Worm (Caenorhabditis elegans) whole organism, L1 larva: ENCODE data around the gene dhhc-8.

Experiments
- C04F5.9 ChIP-seq: sonication (generic microtip); optimal IDR thresholded peaks from 2 replicates; lab custom pipeline; 2016; ENCODE audit warnings: missing genetic modification characterization, missing compliant biosample characterization
- C34B4.2 ChIP-seq: sonication (generic microtip); optimal IDR thresholded peaks from 2 replicates; lab custom pipeline; 2017; ENCODE audit warnings: mild to moderate bottlenecking, missing genetic modification characterization, missing compliant biosample characterization
- F16B12.6 ChIP-seq: fragments of 150-350 bp; optimal IDR thresholded peaks from 2 replicates; lab custom pipeline; 2014; ENCODE audit warnings: missing biosample characterization, missing genetic modification characterization
- Y116A8C.19 ChIP-seq: sonication (generic microtip); optimal IDR thresholded peaks from 2 replicates; lab custom pipeline; 2016; ENCODE audit warnings: missing compliant biosample characterization, missing genetic modification characterization, borderline replicate concordance
- aly-2 ChIP-seq: fragments of 150-350 bp; optimal IDR thresholded peaks from 2 replicates; lab custom pipeline; 2014; ENCODE audit warnings: missing biosample characterization, missing genetic modification characterization
- blmp-1 ChIP-seq: fragments of 150-350 bp; optimal IDR thresholded peaks from 2 replicates; lab custom pipeline; 2014; ENCODE audit warnings: missing biosample characterization, missing genetic modification characterization
- ceh-88 ChIP-seq: fragments of 200-800 bp; sonication (Bioruptor generic); IDR thresholded peaks from 2 replicates; pipeline ENCODE4 v1.3.6; 2022; ENCODE audit warnings: missing genetic modification characterization, missing compliant biosample characterization
- ceh-90 ChIP-seq: sonication (generic microtip); optimal IDR thresholded peaks from 2 replicates; lab custom pipeline; 2016; ENCODE audit warnings: missing genetic modification characterization, missing compliant biosample characterization
- egl-13 ChIP-seq: sonication (generic microtip); optimal IDR thresholded peaks from 2 replicates; lab custom pipeline; 2016; ENCODE audit warnings: missing genotype, missing genetic modification reagents, missing genetic modification characterization, missing compliant biosample characterization
- elt-2 ChIP-seq: sonication (generic microtip); optimal IDR thresholded peaks from 2 replicates; lab custom pipeline; 2016; ENCODE audit warnings: missing genetic modification characterization, mild to moderate bottlenecking, inconsistent platforms, missing compliant biosample characterization, missing genetic modification reagents
- elt-3 ChIP-seq, 6 experiments: fragments of 150-350 bp in 1 of 6; sonication (generic microtip); optimal IDR thresholded peaks; 2 replicates each; lab custom pipeline; 2017 to 2018; ENCODE audit warnings: missing biosample characterization in 6 of 6, missing genetic modification characterization in 6 of 6, inconsistent platforms in 1 of 6
- ets-5 ChIP-seq: fragments of 200-800 bp; sonication (Bioruptor generic); IDR thresholded peaks from 2 replicates; pipeline ENCODE4 v1.3.6; 2022; ENCODE audit warnings: missing genetic modification characterization, missing compliant biosample characterization
- fkh-10 ChIP-seq: sonication (generic microtip); optimal IDR thresholded peaks from 2 replicates; lab custom pipeline; 2017; ENCODE audit warnings: missing biosample characterization, missing genetic modification reagents, missing genetic modification characterization
- fkh-4 ChIP-seq: sonication (generic microtip); optimal IDR thresholded peaks from 2 replicates; lab custom pipeline; 2016; ENCODE audit warnings: missing compliant biosample characterization, missing genetic modification characterization, borderline replicate concordance
- fkh-8 ChIP-seq: sonication (generic microtip); optimal IDR thresholded peaks from 2 replicates; lab custom pipeline; 2016; ENCODE audit warnings: mild to moderate bottlenecking, missing genetic modification characterization, missing compliant biosample characterization
- fos-1 ChIP-seq: fragments of 150-350 bp; optimal IDR thresholded peaks from 2 replicates; lab custom pipeline; 2014; ENCODE audit warnings: missing biosample characterization, missing genetic modification characterization
- grh-1 ChIP-seq: fragments of 200-800 bp; sonication (Bioruptor generic); IDR thresholded peaks from 2 replicates; pipeline ENCODE4 v1.3.6; 2022; ENCODE audit warnings: missing genetic modification reagents, missing genetic modification characterization, missing compliant biosample characterization
- hlh-17 ChIP-seq: fragments of 200-800 bp; sonication (Bioruptor generic); optimal IDR thresholded peaks from 2 replicates; lab custom pipeline; 2018; ENCODE audit warnings: missing genetic modification characterization, mild to moderate bottlenecking, missing compliant biosample characterization, moderate library complexity, borderline replicate concordance
- hlh-4 ChIP-seq: sonication (generic microtip); optimal IDR thresholded peaks from 2 replicates; lab custom pipeline; 2016; ENCODE audit warnings: mild to moderate bottlenecking, missing genetic modification characterization, missing compliant biosample characterization
- hpl-2 ChIP-seq: fragments of 150-350 bp; optimal IDR thresholded peaks from 2 replicates; lab custom pipeline; 2014; ENCODE audit warnings: missing biosample characterization, missing genetic modification reagents, missing genetic modification characterization
- irx-1 ChIP-seq: sonication (generic microtip); optimal IDR thresholded peaks from 2 replicates; lab custom pipeline; 2016; ENCODE audit warnings: missing genetic modification characterization, missing compliant biosample characterization
- isw-1 ChIP-seq: fragments of 200-800 bp; sonication (Bioruptor generic); IDR thresholded peaks from 2 replicates; pipeline ENCODE4 v1.3.6; 2022; ENCODE audit warnings: missing genetic modification characterization, missing compliant biosample characterization
- lin-13 ChIP-seq: fragments of 150-350 bp; optimal IDR thresholded peaks from 2 replicates; lab custom pipeline; 2014; ENCODE audit warnings: missing biosample characterization, missing genetic modification reagents, missing genetic modification characterization
- lin-14 ChIP-seq: fragments of 200-800 bp; sonication (Bioruptor generic); optimal IDR thresholded peaks from 2 replicates; lab custom pipeline; 2018; ENCODE audit warnings: mild to moderate bottlenecking, missing genetic modification characterization, moderate library complexity, missing compliant biosample characterization
- lin-15B ChIP-seq: fragments of 150-350 bp; sonication (generic microtip); optimal IDR thresholded peaks from 3 replicates; lab custom pipeline; 2014; ENCODE audit warnings: missing biosample characterization, missing genetic modification characterization
- lin-35 ChIP-seq, 2 experiments: fragments of 150-350 bp; optimal IDR thresholded peaks; 2 replicates each; lab custom pipeline; 2014; ENCODE audit warnings: missing biosample characterization in 2 of 2, missing genetic modification characterization in 2 of 2, missing genetic modification reagents in 2 of 2
- lin-39 ChIP-seq: fragments of 150-350 bp; optimal IDR thresholded peaks from 2 replicates; lab custom pipeline; 2014; ENCODE audit warnings: missing biosample characterization, missing genetic modification reagents, missing genetic modification characterization
- mab-9 ChIP-seq: fragments of 200-800 bp; sonication (Bioruptor generic); IDR thresholded peaks from 2 replicates; pipeline ENCODE4 v1.3.6; 2022; ENCODE audit warnings: missing genetic modification reagents, missing genetic modification characterization, missing compliant biosample characterization
- mdl-1 ChIP-seq, 2 experiments: fragments of 150-350 bp; optimal IDR thresholded peaks; 2 replicates each; lab custom pipeline; 2014 to 2017; ENCODE audit warnings: missing biosample characterization in 2 of 2, missing genetic modification characterization in 2 of 2, inconsistent platforms in 1 of 2
- mep-1 ChIP-seq: fragments of 150-350 bp; optimal IDR thresholded peaks from 2 replicates; lab custom pipeline; 2014; ENCODE audit warnings: missing biosample characterization, missing genetic modification characterization
- nhr-11 ChIP-seq: fragments of 150-350 bp; optimal IDR thresholded peaks from 2 replicates; lab custom pipeline; 2014; ENCODE audit warnings: missing biosample characterization, missing genetic modification characterization
- nhr-12 ChIP-seq: sonication (generic microtip); optimal IDR thresholded peaks from 2 replicates; lab custom pipeline; 2017; ENCODE audit warnings: missing biosample characterization, missing genetic modification characterization
- nhr-19 ChIP-seq: fragments of 200-800 bp; sonication (Bioruptor generic); conservative IDR thresholded peaks from 2 replicates; pipeline ENCODE4 v1.3.6; 2022; ENCODE audit warnings: missing genetic modification characterization, missing compliant biosample characterization
- nhr-28 ChIP-seq: fragments of 150-350 bp; optimal IDR thresholded peaks from 2 replicates; lab custom pipeline; 2014; ENCODE audit warnings: missing biosample characterization, missing genetic modification characterization
- nhr-76 ChIP-seq: sonication (generic microtip); optimal IDR thresholded peaks from 2 replicates; lab custom pipeline; 2017; ENCODE audit warnings: missing biosample characterization, missing genetic modification characterization
- nhr-84 ChIP-seq: sonication (generic microtip); optimal IDR thresholded peaks from 2 replicates; lab custom pipeline; 2017; ENCODE audit warnings: missing biosample characterization, missing genetic modification characterization
- nhr-90 ChIP-seq: sonication (generic microtip); optimal IDR thresholded peaks from 2 replicates; lab custom pipeline; 2016; ENCODE audit warnings: mild to moderate bottlenecking, missing genetic modification characterization, missing compliant biosample characterization; ENCODE audit not compliant: poor library complexity
- pag-3 ChIP-seq: sonication (generic microtip); optimal IDR thresholded peaks from 2 replicates; lab custom pipeline; 2017; ENCODE audit warnings: missing genetic modification characterization, mild to moderate bottlenecking, missing compliant biosample characterization, antibody characterized with exemption, borderline replicate concordance; ENCODE audit not compliant: insufficient read depth
- pax-3 ChIP-seq: fragments of 200-800 bp; sonication (Bioruptor generic); optimal IDR thresholded peaks from 2 replicates; lab custom pipeline; 2018; ENCODE audit warnings: mild to moderate bottlenecking, missing genetic modification characterization, moderate library complexity, missing compliant biosample characterization
- pqm-1 ChIP-seq: sonication (generic microtip); optimal IDR thresholded peaks from 3 replicates; lab custom pipeline; 2017; ENCODE audit warnings: missing biosample characterization, missing genetic modification characterization
- snu-23 ChIP-seq: sonication (generic microtip); optimal IDR thresholded peaks from 2 replicates; lab custom pipeline; 2016; ENCODE audit warnings: missing genetic modification characterization, missing compliant biosample characterization
- sptf-1 ChIP-seq: fragments of 150-350 bp; optimal IDR thresholded peaks from 2 replicates; lab custom pipeline; 2014; ENCODE audit warnings: missing biosample characterization, missing genetic modification characterization
- swsn-7 ChIP-seq: sonication (generic microtip); optimal IDR thresholded peaks from 2 replicates; lab custom pipeline; 2016; ENCODE audit warnings: missing genetic modification characterization, missing compliant biosample characterization
- tlp-1 ChIP-seq: fragments of 150-350 bp; optimal IDR thresholded peaks from 2 replicates; lab custom pipeline; 2014; ENCODE audit warnings: missing biosample characterization, missing genetic modification characterization
- unc-30 ChIP-seq: sonication (generic microtip); optimal IDR thresholded peaks from 2 replicates; lab custom pipeline; 2017; ENCODE audit warnings: missing biosample characterization, missing genetic modification characterization
- unc-86 ChIP-seq: sonication (generic microtip); optimal IDR thresholded peaks from 2 replicates; lab custom pipeline; 2016; ENCODE audit warnings: missing genetic modification characterization, missing compliant biosample characterization
- vab-15 ChIP-seq: sonication (generic microtip); optimal IDR thresholded peaks from 2 replicates; lab custom pipeline; 2017; ENCODE audit warnings: missing genotype, mild to moderate bottlenecking, missing genetic modification characterization, missing compliant biosample characterization
- ztf-11 ChIP-seq, 2 experiments: sonication (generic microtip); optimal IDR thresholded peaks; 2 replicates each; lab custom pipeline; 2016 to 2017; ENCODE audit warnings: missing genetic modification characterization in 2 of 2, missing biosample characterization in 1 of 2, missing compliant biosample characterization in 1 of 2

The dhhc-8 gene

ce11 chrIII:13062414-13062965 lies 44.9 kb upstream of the dhhc-8 start (continued):
- no peak for TF ChIP-seq sptf-1 (tag; lab: Kevin White, UChicago)
- peak; percentile 99 for TF ChIP-seq lin-14 (GFP tag; lab: Kevin White, UChicago)
- peak; percentile 10 for TF ChIP-seq nhr-28 (tag; lab: Kevin White, UChicago)
- no peak for TF ChIP-seq ceh-90
- peak; percentile 79 for TF ChIP-seq isw-1 (GFP tag; lab: Robert Waterston, UW)
- peak; percentile 81 for TF ChIP-seq nhr-11
- TF ChIP-seq fkh-10 (GFP tag; lab: Kevin White, UChicago): peak; percentile 97
- TF ChIP-seq F16B12.6 (tag; lab: Kevin White, UChicago): peak; percentile 11
- no peak for TF ChIP-seq lin-15B (tag; lab: Kevin White, UChicago)
- TF ChIP-seq lin-13 (GFP tag; lab: Kevin White, UChicago): peak; percentile 85
- peak; percentile 67 to 85 for TF ChIP-seq lin-35 (GFP tag; optimal IDR thresholded peaks at IDR 0.05; lab: Kevin White, UChicago)
- TF ChIP-seq nhr-84: no peak
- peak in 1 of 6 experiments; percentile 20 for TF ChIP-seq elt-3 (tag; optimal IDR thresholded peaks at IDR 0.05; lab: Kevin White, UChicago)
- peak; percentile 48; the same call in 1 of the 2 replicates for TF ChIP-seq grh-1
- TF ChIP-seq ztf-11 (tag; optimal IDR thresholded peaks at IDR 0.05; lab: Kevin White, UChicago): peak in 1 of 2 experiments; percentile 91
- TF ChIP-seq pag-3 (tag; lab: Kevin White, UChicago): peak; percentile 48
- TF ChIP-seq mdl-1 (tag; optimal IDR thresholded peaks at IDR 0.05; lab: Kevin White, UChicago): peak in 1 of 2 experiments; percentile 93
- TF ChIP-seq swsn-7 (tag; lab: Kevin White, UChicago): peak; percentile 97
- no peak for TF ChIP-seq ets-5 (GFP tag; lab: Robert Waterston, UW)
- peak; percentile 33 for TF ChIP-seq lin-39 (tag; lab: Kevin White, UChicago)
- TF ChIP-seq pqm-1 (tag; lab: Kevin White, UChicago): no peak
- peak; percentile 37 for TF ChIP-seq fkh-4 (tag; lab: Kevin White, UChicago)
- TF ChIP-seq pax-3: peak; percentile 88
- TF ChIP-seq nhr-90 (tag; lab: Kevin White, UChicago): peak; percentile 90
- TF ChIP-seq nhr-19: peak; percentile 87
- TF ChIP-seq ceh-88 (GFP tag; lab: Robert Waterston, UW): peak; percentile 81; the same call in 1 of the 2 replicates
- peak; percentile 61 for TF ChIP-seq vab-15 (tag; lab: Kevin White, UChicago)
- peak; percentile 98 for TF ChIP-seq snu-23
- peak; percentile 94 for TF ChIP-seq unc-86
- no peak for TF ChIP-seq hlh-4 (tag; lab: Kevin White, UChicago)
- no peak for TF ChIP-seq tlp-1 (tag; lab: Kevin White, UChicago)
- peak; percentile 84; the same call in 1 of the 2 replicates for TF ChIP-seq mab-9 (GFP tag; lab: Robert Waterston, UW)
- peak; percentile 97 for TF ChIP-seq mep-1 (tag; lab: Kevin White, UChicago)
- peak; percentile 91 for TF ChIP-seq fkh-8 (tag; lab: Kevin White, UChicago)
- no peak for TF ChIP-seq C34B4.2
- TF ChIP-seq hpl-2 (GFP tag; lab: Kevin White, UChicago): peak; percentile 48
- TF ChIP-seq fos-1 (tag; lab: Kevin White, UChicago): peak; percentile 83
- peak; percentile 57 for TF ChIP-seq nhr-76 (tag; lab: Kevin White, UChicago)
- peak; percentile 71 for TF ChIP-seq blmp-1 (tag; lab: Kevin White, UChicago)
- TF ChIP-seq aly-2 (tag; lab: Kevin White, UChicago): peak; percentile 75
- no peak for TF ChIP-seq hlh-17 (GFP tag; lab: Kevin White, UChicago)
- TF ChIP-seq C04F5.9 (tag; lab: Kevin White, UChicago): peak; percentile 71
- no peak for TF ChIP-seq Y116A8C.19 (tag; lab: Kevin White, UChicago)
- no peak for TF ChIP-seq nhr-12 (tag; lab: Kevin White, UChicago)
- no peak for TF ChIP-seq unc-30 (tag; lab: Kevin White, UChicago)
- peak; percentile 80 for TF ChIP-seq irx-1 (tag; lab: Kevin White, UChicago)
- peak; percentile 59 for TF ChIP-seq elt-2 (tag; lab: Kevin White, UChicago)
- peak; percentile 94 for TF ChIP-seq egl-13
